Fruit fly (Drosophila melanogaster): ENCODE data around the gene CG15525.

The CG15525 gene

DNA sequence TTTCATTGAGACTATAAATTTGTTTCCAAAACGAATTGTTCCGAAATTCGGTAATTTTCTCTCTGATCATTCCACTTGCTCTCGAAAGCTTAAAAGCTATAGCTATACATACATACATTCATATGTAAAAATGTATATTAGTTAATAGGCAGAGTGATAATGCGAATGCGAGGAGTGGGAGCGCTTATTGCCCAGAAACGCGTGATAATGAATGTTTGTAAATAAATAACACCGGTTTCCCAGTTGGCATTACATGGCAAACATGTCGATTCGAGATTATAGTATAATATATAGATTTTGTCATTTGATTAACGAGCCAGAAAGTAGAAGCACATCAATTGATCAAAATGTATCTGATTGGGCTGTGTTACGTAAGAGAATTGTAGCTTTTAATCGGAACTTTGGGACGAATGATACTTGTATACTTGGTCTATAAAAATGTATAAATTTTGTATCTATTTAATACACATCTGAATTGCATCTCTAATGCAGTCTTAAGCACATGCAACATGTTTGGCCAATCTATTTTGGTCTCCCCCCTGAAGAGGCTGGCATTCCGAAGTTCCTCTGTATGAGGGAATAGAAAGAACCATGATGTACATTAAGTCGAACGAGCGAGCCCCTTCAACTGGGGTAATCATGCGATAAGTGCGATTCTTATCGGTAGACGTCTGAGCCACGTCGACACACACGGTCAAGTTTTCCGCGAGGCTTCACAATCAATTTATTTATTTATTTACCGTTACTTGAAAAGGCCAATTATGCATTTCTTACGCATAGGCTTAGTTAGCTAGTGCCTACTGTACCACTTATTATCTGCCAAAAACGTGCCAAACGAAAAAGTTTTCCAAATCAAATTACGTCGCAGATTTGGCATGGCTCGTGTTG is 15.4 kb upstream of the CG15525 start:
- no peak for TF ChIP-seq CG7928 (GFP tag; optimal IDR thresholded peaks at IDR 0.05)
- peak; percentile 71 for TF ChIP-seq grn (GFP tag; optimal IDR thresholded peaks at IDR 0.05)
- peak; percentile 28 for TF ChIP-seq CG9727 (GFP tag; optimal IDR thresholded peaks at IDR 0.05)
- TF ChIP-seq hkb (optimal IDR thresholded peaks at IDR 0.05), result no peak
- peak; percentile 47 for TF ChIP-seq hkb (GFP tag; IDR thresholded peaks at IDR 0.05)
- TF ChIP-seq GATAe (GFP tag; conservative IDR thresholded peaks at IDR 0.05), result peak; percentile 38; the same call in 1 of the 2 replicates
- no peak for TF ChIP-seq CG8924 (tag; optimal IDR thresholded peaks at IDR 0.05)
- TF ChIP-seq CG4617 (GFP tag; optimal IDR thresholded peaks at IDR 0.05; ENCODE audit: borderline replicate concordance), result no peak
- TF ChIP-seq klu (GFP tag; IDR thresholded peaks at IDR 0.05), result no peak
- TF ChIP-seq Hsf (GFP tag; optimal IDR thresholded peaks at IDR 0.05), result no peak
- TF ChIP-seq gfzf (GFP tag; optimal IDR thresholded peaks at IDR 0.05), result no peak
- no peak for TF ChIP-seq CG17912 (GFP tag; optimal IDR thresholded peaks at IDR 0.05)
- TF ChIP-seq CG2875 (GFP tag; optimal IDR thresholded peaks at IDR 0.05), result no peak
- no peak for TF ChIP-seq CG2202 (tag; optimal IDR thresholded peaks at IDR 0.05)
- no peak for TF ChIP-seq Oaz (GFP tag; IDR thresholded peaks at IDR 0.05)
- TF ChIP-seq CG17802 (tag; optimal IDR thresholded peaks at IDR 0.05), result no peak
- TF ChIP-seq Sin3A (optimal IDR thresholded peaks at IDR 0.05), result no peak
- TF ChIP-seq ham (GFP tag; IDR thresholded peaks at IDR 0.05), result no peak
- TF ChIP-seq en (GFP tag; optimal IDR thresholded peaks at IDR 0.05), result no peak
- no peak for TF ChIP-seq HHEX (GFP tag; optimal IDR thresholded peaks at IDR 0.05)
- no peak for TF ChIP-seq eve (GFP tag; optimal IDR thresholded peaks at IDR 0.05)
- no peak for TF ChIP-seq CG17186 (GFP tag; optimal IDR thresholded peaks at IDR 0.05)
- TF ChIP-seq CG32532 (GFP tag; IDR thresholded peaks at IDR 0.05), result peak; percentile 83
- peak; percentile 27 for TF ChIP-seq CG34376 (GFP tag; optimal IDR thresholded peaks at IDR 0.05)
- TF ChIP-seq CG11247 (GFP tag; IDR thresholded peaks at IDR 0.05), result 0 out of 2 replicates have a peak, but pooled peaks have one; percentile 27
- TF ChIP-seq Sry-β (GFP tag; optimal IDR thresholded peaks at IDR 0.05), result no peak
- TF ChIP-seq lab (GFP tag; optimal IDR thresholded peaks at IDR 0.05), result peak; percentile 56
- TF ChIP-seq CG10959 (GFP tag; IDR thresholded peaks at IDR 0.05), result no peak
- TF ChIP-seq Xbp1 (GFP tag; optimal IDR thresholded peaks at IDR 0.05), result peak; percentile 18
- no peak for TF ChIP-seq Opbp (GFP tag; IDR thresholded peaks at IDR 0.05; ENCODE audit: partially characterized antibody)
- TF ChIP-seq CG9876 (GFP tag; optimal IDR thresholded peaks at IDR 0.05), result no peak
- TF ChIP-seq CG3838 (GFP tag; optimal IDR thresholded peaks at IDR 0.05), result no peak
- TF ChIP-seq Rx (GFP tag; IDR thresholded peaks at IDR 0.05), result no peak; the same call in 1 of the 2 replicates
- no peak for TF ChIP-seq Sox102F (GFP tag; optimal IDR thresholded peaks at IDR 0.05)
- no peak for TF ChIP-seq da (GFP tag; optimal IDR thresholded peaks at IDR 0.05)
- no peak for TF ChIP-seq CG18476 (GFP tag; optimal IDR thresholded peaks at IDR 0.05)
- TF ChIP-seq CG12769 (tag; optimal IDR thresholded peaks at IDR 0.05), result no peak
- TF ChIP-seq CG42726 (GFP tag; IDR thresholded peaks at IDR 0.05; ENCODE audit: partially characterized antibody), result no peak
- TF ChIP-seq CG1024 (GFP tag; IDR thresholded peaks at IDR 0.05), result no peak
- TF ChIP-seq al (GFP tag; IDR thresholded peaks at IDR 0.05), result peak; percentile 36; the same call in 1 of the 2 replicates
- TF ChIP-seq Ada2b (GFP tag; IDR thresholded peaks at IDR 0.05), result 0 out of 2 replicates have a peak, but pooled peaks have one; percentile 25
- TF ChIP-seq CG6654 (GFP tag; optimal IDR thresholded peaks at IDR 0.05), result no peak
- TF ChIP-seq gt (GFP tag; IDR thresholded peaks at IDR 0.05), result no peak
- no peak for TF ChIP-seq prd (optimal IDR thresholded peaks at IDR 0.05)
- TF ChIP-seq prd (GFP tag; IDR thresholded peaks at IDR 0.05), result peak; percentile 35; the same call in 1 of the 3 replicates
- no peak for TF ChIP-seq CG7357 (GFP tag; IDR thresholded peaks at IDR 0.05)
- no peak for TF ChIP-seq CG15073 (GFP tag; optimal IDR thresholded peaks at IDR 0.05)
- TF ChIP-seq ranshi (GFP tag; IDR thresholded peaks at IDR 0.05), result peak; percentile 23; the same call in 1 of the 2 replicates
- peak; percentile 11 for TF ChIP-seq Hmr (GFP tag; optimal IDR thresholded peaks at IDR 0.05)
- TF ChIP-seq CG30403 (GFP tag; optimal IDR thresholded peaks at IDR 0.05), result no peak
